Fruit fly (Drosophila melanogaster) whole organism: ENCODE results near the gene Cht11.

Experiments
- EcR ChIP-seq, 2 experiments: fragments of >200 bp; optimal IDR thresholded peaks; 2 replicates each; lab custom pipeline; 2017; ENCODE audit warnings: missing biosample characterization in 2 of 2, missing genetic modification characterization in 2 of 2, missing genetic modification reagents in 2 of 2
- pan ChIP-seq: fragments of >200 bp; optimal IDR thresholded peaks from 2 replicates; lab custom pipeline; 2017
- usp ChIP-seq: fragments of >200 bp; optimal IDR thresholded peaks from 2 replicates; lab custom pipeline; 2017; ENCODE audit warnings: missing biosample characterization, missing genetic modification characterization, mixed read lengths

DNA sequence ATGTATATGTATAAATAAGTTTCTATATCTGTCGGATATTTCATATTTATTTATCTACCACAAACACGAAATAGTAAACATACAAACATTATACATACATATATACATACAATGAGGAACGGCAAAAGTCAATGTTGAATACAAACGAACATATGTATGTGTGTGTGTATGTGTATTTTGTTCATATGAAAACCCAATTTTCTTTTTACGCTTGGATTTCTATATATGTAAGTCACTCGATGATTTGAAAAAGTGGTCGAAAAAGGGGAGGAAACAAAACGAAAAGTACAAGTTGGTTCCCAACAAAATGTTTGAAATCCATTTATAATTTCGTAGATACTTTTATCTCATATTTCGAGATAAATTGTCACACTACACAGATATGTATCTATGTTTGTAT, 8.0 kb upstream of the Cht11 start:
- TF ChIP-seq usp (GFP tag; lab: Kevin White, UChicago) (no peak), EcR (GFP tag; optimal IDR thresholded peaks at IDR 0.05; lab: Kevin White, UChicago) (no peak), pan (no peak)
